Worm (Caenorhabditis elegans) whole organism, L4/young adult: ENCODE data around the gene tax-6.

Experiments
- W03F9.2 ChIP-seq: fragments of 150-350 bp; optimal IDR thresholded peaks from 2 replicates; lab custom pipeline; 2014; ENCODE audit warnings: missing biosample characterization, missing genetic modification characterization
- dao-5 ChIP-seq: sonication (generic microtip); optimal IDR thresholded peaks from 2 replicates; lab custom pipeline; 2016; ENCODE audit warnings: missing genotype, missing genetic modification characterization, moderate library complexity, missing compliant biosample characterization
- him-1 ChIP-seq: sonication (generic microtip); optimal IDR thresholded peaks from 2 replicates; lab custom pipeline; 2016; ENCODE audit warnings: missing genotype, missing genetic modification reagents, missing genetic modification characterization, missing compliant biosample characterization

- no peak for TF ChIP-seq him-1
- TF ChIP-seq W03F9.2 (tag; lab: Kevin White, UChicago) = no peak
- TF ChIP-seq dao-5 = no peak
Measured at ce11 chrIV:10472478-10472877, 28.9 kb downstream of the tax-6 start, which contains the start of gene bgnt-1.1.
